Fruit fly (Drosophila melanogaster) whole organism, adult: ENCODE measurements around the gene CG15144.
A peak's percentile ranks its signal among the peaks of the same experiment; 100 is the strongest.

Experiments
- CG11617 ChIP-seq: fragments of 200-800 bp; sonication (Bioruptor generic); optimal IDR thresholded peaks from 2 replicates; lab custom pipeline; 2017; ENCODE audit warnings: mild to moderate bottlenecking, missing biosample characterization, missing genetic modification reagents, missing genetic modification characterization
- CG12768 ChIP-seq: fragments of 200-800 bp; sonication (Bioruptor generic); optimal IDR thresholded peaks from 2 replicates; lab custom pipeline; 2017; ENCODE audit warnings: missing biosample characterization, missing genetic modification characterization, mild to moderate bottlenecking, moderate library complexity, missing genetic modification reagents
- CG14711 ChIP-seq: fragments of 200-800 bp; sonication (Bioruptor generic); optimal IDR thresholded peaks from 2 replicates; lab custom pipeline; 2018; ENCODE audit warnings: missing biosample characterization, mild to moderate bottlenecking, missing genetic modification characterization, moderate library complexity
- CG1620 ChIP-seq: fragments of 200-800 bp; sonication (Bioruptor generic); optimal IDR thresholded peaks from 2 replicates; lab custom pipeline; 2016; ENCODE audit warnings: missing biosample characterization, missing genetic modification characterization
- CG33017 ChIP-seq: fragments of 200-800 bp; sonication (Bioruptor generic); optimal IDR thresholded peaks from 2 replicates; lab custom pipeline; 2018; ENCODE audit warnings: missing biosample characterization, mild to moderate bottlenecking, missing genetic modification characterization, moderate library complexity
- CG5204 ChIP-seq: fragments of 200-800 bp; sonication (Bioruptor generic); optimal IDR thresholded peaks from 2 replicates; lab custom pipeline; 2016; ENCODE audit warnings: missing biosample characterization, missing genetic modification characterization
- CG7045 ChIP-seq: fragments of 200-800 bp; sonication (Bioruptor generic); optimal IDR thresholded peaks from 2 replicates; lab custom pipeline; 2017; ENCODE audit warnings: missing biosample characterization, mild to moderate bottlenecking, missing genetic modification characterization
- CG7101 ChIP-seq: fragments of 200-800 bp; sonication (Bioruptor generic); optimal IDR thresholded peaks from 2 replicates; lab custom pipeline; 2018; ENCODE audit warnings: missing biosample characterization, mild to moderate bottlenecking, missing genetic modification characterization, moderate library complexity
- Clk ChIP-seq: fragments of 200-800 bp; sonication (Bioruptor generic); optimal IDR thresholded peaks from 2 replicates; lab custom pipeline; 2017; ENCODE audit warnings: missing biosample characterization, missing genetic modification characterization
- Crg-1 ChIP-seq: fragments of 200-800 bp; sonication (Bioruptor generic); optimal IDR thresholded peaks from 2 replicates; lab custom pipeline; 2016; ENCODE audit warnings: missing biosample characterization, missing genetic modification characterization
- Hr96 ChIP-seq: fragments of 200-800 bp; sonication (Bioruptor generic); optimal IDR thresholded peaks from 2 replicates; lab custom pipeline; 2016; ENCODE audit warnings: missing biosample characterization, missing genetic modification characterization
- Mnt ChIP-seq: fragments of 200-800 bp; sonication (Bioruptor generic); optimal IDR thresholded peaks from 2 replicates; lab custom pipeline; 2016; ENCODE audit warnings: missing biosample characterization, mild to moderate bottlenecking, missing genetic modification characterization
- bab1 ChIP-seq: fragments of 200-800 bp; sonication (Bioruptor generic); optimal IDR thresholded peaks from 3 replicates; lab custom pipeline; 2019; ENCODE audit warnings: missing biosample characterization, mild to moderate bottlenecking, missing genetic modification characterization, moderate library complexity
- cic ChIP-seq: fragments of 200-800 bp; sonication (Bioruptor generic); optimal IDR thresholded peaks from 2 replicates; lab custom pipeline; 2017; ENCODE audit warnings: missing biosample characterization, mild to moderate bottlenecking, missing genetic modification characterization, moderate library complexity
- cnc ChIP-seq, 2 experiments: fragments of >200 bp; optimal IDR thresholded peaks; 2 replicates each; lab custom pipeline; 2017
- kay ChIP-seq: fragments of 200-800 bp; sonication (Bioruptor generic); peaks from one replicate; lab custom pipeline; 2016; ENCODE audit warnings: missing biosample characterization, missing genetic modification characterization, borderline replicate concordance
- ovo ChIP-seq: fragments of 200-800 bp; sonication (Bioruptor generic); optimal IDR thresholded peaks from 2 replicates; lab custom pipeline; 2016; ENCODE audit warnings: missing biosample characterization, missing genetic modification characterization
- pad ChIP-seq: fragments of 200-800 bp; sonication (Bioruptor generic); optimal IDR thresholded peaks from 3 replicates; lab custom pipeline; 2017; ENCODE audit warnings: missing biosample characterization, missing genetic modification characterization, mild to moderate bottlenecking, moderate library complexity, missing genetic modification reagents
- tj ChIP-seq: fragments of 200-800 bp; sonication (Bioruptor generic); optimal IDR thresholded peaks from 3 replicates; lab custom pipeline; 2017; ENCODE audit warnings: missing biosample characterization, mild to moderate bottlenecking, missing genetic modification characterization, moderate library complexity
- toe ChIP-seq: fragments of 200-800 bp; sonication (Bioruptor generic); optimal IDR thresholded peaks from 2 replicates; lab custom pipeline; 2016; ENCODE audit warnings: missing biosample characterization, missing genetic modification characterization

Gene CG15144

dm6 chr2L:17524449-17524848 lies 4.5 kb downstream of the CG15144 start, which contains the start of gene CG15143:
Gene CG15143, minus strand, starts transcription at chr2L:17524549.
- TF ChIP-seq cnc (optimal IDR thresholded peaks at IDR 0.05; lab: Kevin White, UChicago) (no peak), CG7045 (GFP tag; lab: Kevin White, UChicago) (no peak), cic (GFP tag; lab: Kevin White, UChicago) (no peak), Clk (GFP tag; lab: Kevin White, UChicago) (no peak), Crg-1 (GFP tag; lab: Kevin White, UChicago) (no peak), CG11617 (GFP tag; lab: Kevin White, UChicago) (no peak), CG5204 (GFP tag; lab: Kevin White, UChicago) (no peak), CG33017 (tag; lab: Kevin White, UChicago) (no peak), toe (GFP tag; lab: Kevin White, UChicago) (no peak), CG7101 (no peak)

dm6 chr2L:17514090-17514715 lies 14.7 kb downstream of the CG15144 start:
- no peak for TF ChIP-seq Mnt (GFP tag; lab: Kevin White, UChicago)
- TF ChIP-seq cic (GFP tag; lab: Kevin White, UChicago) = no peak
- TF ChIP-seq CG12768 = no peak
- TF ChIP-seq ovo (GFP tag; lab: Kevin White, UChicago) = no peak
- no peak for TF ChIP-seq CG7101
- TF ChIP-seq toe (GFP tag; lab: Kevin White, UChicago) = no peak
- TF ChIP-seq Hr96 (GFP tag; lab: Kevin White, UChicago) = no peak
- no peak for TF ChIP-seq bab1
- TF ChIP-seq CG5204 (GFP tag; lab: Kevin White, UChicago) = no peak
- no peak for TF ChIP-seq CG33017 (tag; lab: Kevin White, UChicago)
- TF ChIP-seq cnc (optimal IDR thresholded peaks at IDR 0.05; lab: Kevin White, UChicago) = no peak
- TF ChIP-seq tj (GFP tag; lab: Kevin White, UChicago) = no peak
- no peak for TF ChIP-seq kay
- TF ChIP-seq pad (GFP tag; lab: Kevin White, UChicago) = no peak
- no peak for TF ChIP-seq CG1620

- TF ChIP-seq pad (GFP tag; lab: Kevin White, UChicago) (no peak), Mnt (GFP tag; lab: Kevin White, UChicago) (peak; percentile 72), bab1 (peak; percentile 24), CG1620 (no peak), Clk (GFP tag; lab: Kevin White, UChicago) (no peak), Hr96 (GFP tag; lab: Kevin White, UChicago) (no peak), toe (GFP tag; lab: Kevin White, UChicago) (no peak), CG14711 (tag; lab: Kevin White, UChicago) (no peak), CG12768 (no peak), tj (GFP tag; lab: Kevin White, UChicago) (no peak), Crg-1 (GFP tag; lab: Kevin White, UChicago) (no peak)
These were observed 27.9 kb downstream of the CG15144 start, which contains the start of the genes mEFTs and Dhc36C for dm6 chr2L:17500946-17501451. Gene mEFTs, minus strand, starts transcription at chr2L:17501106. Gene Dhc36C, plus strand, starts transcription at chr2L:17501401.

DNA sequence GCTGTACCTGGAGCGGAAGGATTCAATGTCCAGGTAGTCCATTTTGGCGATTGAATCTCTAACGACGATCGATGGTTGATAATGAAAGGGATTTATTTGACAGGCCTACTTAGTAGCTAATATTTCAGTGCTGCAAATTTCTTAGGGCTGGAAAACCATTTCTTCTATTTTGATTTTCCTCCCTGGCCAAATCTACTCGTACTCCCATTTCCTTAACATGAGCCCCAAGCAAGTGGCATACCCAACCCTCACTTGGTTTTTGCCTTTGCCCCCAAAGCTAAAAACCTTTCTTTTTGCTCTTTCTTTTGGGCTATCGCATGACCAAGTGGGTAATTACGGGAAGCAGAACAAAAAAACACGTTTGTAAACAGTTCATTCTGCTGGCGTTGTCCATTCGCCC lies 30.2 kb downstream of the CG15144 start, which contains the start of gene CG15142:
CG15142 (minus strand) TSS at position 101 of the 400 bp plus-strand sequence.
- TF ChIP-seq CG12768 (no peak), toe (GFP tag; lab: Kevin White, UChicago) (no peak), kay (no peak), Crg-1 (GFP tag; lab: Kevin White, UChicago) (no peak), CG7045 (GFP tag; lab: Kevin White, UChicago) (no peak), pad (GFP tag; lab: Kevin White, UChicago) (no peak), cic (GFP tag; lab: Kevin White, UChicago) (no peak), bab1 (no peak), CG11617 (GFP tag; lab: Kevin White, UChicago) (no peak), Clk (GFP tag; lab: Kevin White, UChicago) (no peak), Hr96 (GFP tag; lab: Kevin White, UChicago) (no peak), cnc (optimal IDR thresholded peaks at IDR 0.05; lab: Kevin White, UChicago) (no peak)

dm6 chr2L:17497108-17497507 lies 31.8 kb downstream of the CG15144 start, which contains the start of gene qua:
Gene qua, minus strand, starts transcription at chr2L:17497208.
- no peak for TF ChIP-seq Mnt (GFP tag; lab: Kevin White, UChicago)
- no peak for TF ChIP-seq bab1
- TF ChIP-seq CG7045 (GFP tag; lab: Kevin White, UChicago) = no peak
- TF ChIP-seq CG14711 (tag; lab: Kevin White, UChicago) = no peak
- TF ChIP-seq CG33017 (tag; lab: Kevin White, UChicago) = no peak
- TF ChIP-seq CG1620 = no peak
- no peak for TF ChIP-seq Clk (GFP tag; lab: Kevin White, UChicago)
- TF ChIP-seq CG5204 (GFP tag; lab: Kevin White, UChicago) = no peak
- no peak for TF ChIP-seq cic (GFP tag; lab: Kevin White, UChicago)
- TF ChIP-seq Hr96 (GFP tag; lab: Kevin White, UChicago) = no peak
- no peak for TF ChIP-seq cnc (optimal IDR thresholded peaks at IDR 0.05; lab: Kevin White, UChicago)
- TF ChIP-seq toe (GFP tag; lab: Kevin White, UChicago) = no peak
- TF ChIP-seq CG11617 (GFP tag; lab: Kevin White, UChicago) = no peak
- no peak for TF ChIP-seq CG12768
- no peak for TF ChIP-seq kay

dm6 chr2L:17495759-17496158 lies 33.2 kb downstream of the CG15144 start:
- TF ChIP-seq cic (GFP tag; lab: Kevin White, UChicago) (no peak), bab1 (no peak)
